Fruit fly (Drosophila melanogaster) whole organism, embryonic: Measurements from ENCODE around the gene Efr.

Experiments used
- Adf1 ChIP-seq: fragments of 200-800 bp; sonication (Bioruptor generic); IDR thresholded peaks from 2 replicates; pipeline ENCODE4 v1.3.6; 2022; ENCODE audit warnings: missing biosample characterization, missing genetic modification characterization
- Atf6 ChIP-seq: fragments of 200-800 bp; sonication (Bioruptor generic); IDR thresholded peaks from 2 replicates; pipeline ENCODE4 v1.3.6; 2022; ENCODE audit warnings: missing biosample characterization, missing genetic modification characterization
- CG10565 ChIP-seq: fragments of 200-800 bp; sonication (Bioruptor generic); optimal IDR thresholded peaks from 3 replicates; lab custom pipeline; 2016; ENCODE audit warnings: missing biosample characterization, mild to moderate bottlenecking, missing genetic modification characterization
- CG10654 ChIP-seq: fragments of 200-800 bp; sonication (Bioruptor generic); optimal IDR thresholded peaks from 2 replicates; lab custom pipeline; 2016; ENCODE audit warnings: missing biosample characterization, missing genetic modification characterization
- CG11456 ChIP-seq: fragments of 200-800 bp; sonication (Bioruptor generic); IDR thresholded peaks from 3 replicates; pipeline ENCODE4 v1.3.6; 2022; ENCODE audit warnings: missing biosample characterization, missing genetic modification characterization
- CG12299 ChIP-seq: fragments of 200-800 bp; sonication (Bioruptor generic); optimal IDR thresholded peaks from 2 replicates; lab custom pipeline; 2018; ENCODE audit warnings: missing biosample characterization, mild to moderate bottlenecking, missing genetic modification characterization
- CG13424 ChIP-seq: fragments of 200-800 bp; sonication (Bioruptor generic); optimal IDR thresholded peaks from 2 replicates; lab custom pipeline; 2019; ENCODE audit warnings: missing biosample characterization, mild to moderate bottlenecking, missing genetic modification characterization, moderate library complexity
- CG15514 ChIP-seq: fragments of 200-800 bp; sonication (Bioruptor generic); optimal IDR thresholded peaks from 3 replicates; lab custom pipeline; 2017; ENCODE audit warnings: missing biosample characterization, missing genetic modification characterization, mild to moderate bottlenecking, moderate library complexity, missing genetic modification reagents
- CG2120 ChIP-seq: fragments of 200-800 bp; sonication (Bioruptor generic); optimal IDR thresholded peaks from 3 replicates; lab custom pipeline; 2016; ENCODE audit warnings: missing biosample characterization, missing genetic modification characterization
- CG2678 ChIP-seq: fragments of 200-800 bp; sonication (Bioruptor generic); optimal IDR thresholded peaks from 3 replicates; lab custom pipeline; 2019; ENCODE audit warnings: missing biosample characterization, mild to moderate bottlenecking, missing genetic modification characterization, moderate library complexity
- CG30403 ChIP-seq: fragments of 200-800 bp; sonication (Bioruptor generic); optimal IDR thresholded peaks from 3 replicates; lab custom pipeline; 2016; ENCODE audit warnings: missing biosample characterization, missing genetic modification characterization
- CG3838 ChIP-seq: fragments of 200-800 bp; sonication (Bioruptor generic); optimal IDR thresholded peaks from 3 replicates; lab custom pipeline; 2016; ENCODE audit warnings: missing biosample characterization, missing genetic modification characterization
- CG4404 ChIP-seq: fragments of 200-800 bp; sonication (Bioruptor generic); IDR thresholded peaks from 2 replicates; pipeline ENCODE4 v1.3.6; 2022; ENCODE audit warnings: missing biosample characterization, missing genetic modification characterization
- CG6683 ChIP-seq: fragments of 200-800 bp; sonication (Bioruptor generic); optimal IDR thresholded peaks from 2 replicates; lab custom pipeline; 2017; ENCODE audit warnings: missing biosample characterization, mild to moderate bottlenecking, missing genetic modification characterization, missing genetic modification reagents
- CG6854 ChIP-seq: fragments of 200-800 bp; sonication (Bioruptor generic); optimal IDR thresholded peaks from 3 replicates; lab custom pipeline; 2017; ENCODE audit warnings: missing biosample characterization, mild to moderate bottlenecking, missing genetic modification characterization
- CG7372 ChIP-seq: fragments of 200-800 bp; sonication (Bioruptor generic); IDR thresholded peaks from 2 replicates; pipeline ENCODE4 v1.3.6; 2022; ENCODE audit warnings: missing biosample characterization, missing genetic modification characterization
- CG7839 ChIP-seq: fragments of 200-800 bp; sonication (Bioruptor generic); optimal IDR thresholded peaks from 3 replicates; lab custom pipeline; 2018; ENCODE audit warnings: missing biosample characterization, mild to moderate bottlenecking, missing genetic modification characterization, moderate library complexity
- CG8924 ChIP-seq: fragments of 200-800 bp; optimal IDR thresholded peaks from 3 replicates; lab custom pipeline; 2019; ENCODE audit warnings: missing biosample characterization, mild to moderate bottlenecking, missing genetic modification characterization, moderate library complexity
- CHES-1-like ChIP-seq: fragments of 200-800 bp; sonication (Bioruptor generic); optimal IDR thresholded peaks from 2 replicates; lab custom pipeline; 2016; ENCODE audit warnings: missing biosample characterization, missing genetic modification characterization
- Deaf1 ChIP-seq: fragments of 200-800 bp; optimal IDR thresholded peaks from 3 replicates; lab custom pipeline; 2019; ENCODE audit warnings: missing biosample characterization, mild to moderate bottlenecking, missing genetic modification characterization, moderate library complexity
- ERR ChIP-seq: fragments of 200-800 bp; sonication (Bioruptor generic); optimal IDR thresholded peaks from 2 replicates; lab custom pipeline; 2016; ENCODE audit warnings: missing biosample characterization, missing genetic modification characterization
- Eip74EF ChIP-seq, 2 experiments: fragments of 200-800 bp in 1 of 2; fragments of >200 bp in 1 of 2; sonication (Bioruptor generic) in 1 of 2; optimal IDR thresholded peaks; 2 replicates each; lab custom pipeline; 2017 to 2019; ENCODE audit warnings: missing biosample characterization in 2 of 2, missing genetic modification characterization in 2 of 2, mild to moderate bottlenecking in 1 of 2, moderate library complexity in 1 of 2
- Ets65A ChIP-seq: fragments of 200-800 bp; sonication (Bioruptor generic); peaks from one replicate; lab custom pipeline; 2016; ENCODE audit warnings: missing biosample characterization, missing genetic modification characterization
- Fer1 ChIP-seq: fragments of 200-800 bp; sonication (Bioruptor generic); optimal IDR thresholded peaks from 2 replicates; lab custom pipeline; 2017; ENCODE audit warnings: missing biosample characterization, mild to moderate bottlenecking, missing genetic modification characterization
- Fer2 ChIP-seq: fragments of 200-800 bp; sonication (Bioruptor generic); optimal IDR thresholded peaks from 2 replicates; lab custom pipeline; 2018; ENCODE audit warnings: missing biosample characterization, mild to moderate bottlenecking, missing genetic modification characterization, moderate library complexity
- Gsc ChIP-seq: fragments of 200-800 bp; sonication (Bioruptor generic); IDR thresholded peaks from 2 replicates; pipeline ENCODE4 v1.3.6; 2022; ENCODE audit warnings: missing biosample characterization, missing genetic modification characterization
- HmgD ChIP-seq: fragments of 200-800 bp; sonication (Bioruptor generic); optimal IDR thresholded peaks from 3 replicates; lab custom pipeline; 2016; ENCODE audit warnings: missing biosample characterization, missing genetic modification characterization
- Hmr ChIP-seq: fragments of 200-800 bp; sonication (Bioruptor generic); optimal IDR thresholded peaks from 3 replicates; lab custom pipeline; 2017; ENCODE audit warnings: mild to moderate bottlenecking, missing biosample characterization, missing genetic modification reagents, missing genetic modification characterization
- MESR4 ChIP-seq: fragments of 200-800 bp; sonication (Bioruptor generic); optimal IDR thresholded peaks from 2 replicates; lab custom pipeline; 2018; ENCODE audit warnings: missing biosample characterization, mild to moderate bottlenecking, missing genetic modification characterization, moderate library complexity
- MTF-1 ChIP-seq: fragments of 200-800 bp; sonication (Bioruptor generic); optimal IDR thresholded peaks from 2 replicates; lab custom pipeline; 2018; ENCODE audit warnings: missing biosample characterization, mild to moderate bottlenecking, missing genetic modification characterization, borderline replicate concordance
- YL-1 ChIP-seq: fragments of 200-800 bp; sonication (Bioruptor generic); optimal IDR thresholded peaks from 3 replicates; lab custom pipeline; 2017; ENCODE audit warnings: missing biosample characterization, mild to moderate bottlenecking, missing genetic modification characterization
- crp ChIP-seq, 2 experiments: fragments of 200-800 bp; sonication (Bioruptor generic); optimal IDR thresholded peaks; 2 replicates in 1 of 2; 3 replicates in 1 of 2; lab custom pipeline; 2017; ENCODE audit warnings: missing biosample characterization in 2 of 2, missing genetic modification characterization in 2 of 2, mild to moderate bottlenecking in 1 of 2, moderate library complexity in 1 of 2
- dmrt11E ChIP-seq: fragments of 200-800 bp; sonication (Bioruptor generic); optimal IDR thresholded peaks from 3 replicates; lab custom pipeline; 2018; ENCODE audit warnings: missing biosample characterization, mild to moderate bottlenecking, missing genetic modification characterization, moderate library complexity
- ftz-f1 ChIP-seq: fragments of 200-800 bp; sonication (Bioruptor generic); optimal IDR thresholded peaks from 2 replicates; lab custom pipeline; 2016; ENCODE audit warnings: missing biosample characterization, missing genetic modification characterization
- gem ChIP-seq: fragments of 200-800 bp; sonication (Bioruptor generic); optimal IDR thresholded peaks from 2 replicates; lab custom pipeline; 2019; ENCODE audit warnings: missing biosample characterization, mild to moderate bottlenecking, missing genetic modification characterization, moderate library complexity
- grau ChIP-seq: fragments of 200-800 bp; optimal IDR thresholded peaks from 3 replicates; lab custom pipeline; 2019; ENCODE audit warnings: missing biosample characterization, mild to moderate bottlenecking, missing genetic modification characterization, moderate library complexity
- gro ChIP-seq: fragments of 200-800 bp; sonication (Bioruptor generic); optimal IDR thresholded peaks from 2 replicates; lab custom pipeline; 2016; ENCODE audit warnings: missing biosample characterization, missing genetic modification characterization
- gsb-n ChIP-seq: fragments of 200-800 bp; sonication (Bioruptor generic); optimal IDR thresholded peaks from 3 replicates; lab custom pipeline; 2018; ENCODE audit warnings: missing biosample characterization, mild to moderate bottlenecking, missing genetic modification characterization
- h ChIP-seq: fragments of >200 bp; optimal IDR thresholded peaks from 2 replicates; lab custom pipeline; 2017
- lab ChIP-seq: fragments of 200-800 bp; sonication (Bioruptor generic); optimal IDR thresholded peaks from 3 replicates; lab custom pipeline; 2017; ENCODE audit warnings: missing biosample characterization, missing genetic modification characterization, mild to moderate bottlenecking, moderate library complexity, missing genetic modification reagents
- pho ChIP-seq: fragments of 200-800 bp; sonication (Bioruptor generic); optimal IDR thresholded peaks from 2 replicates; lab custom pipeline; 2016; ENCODE audit warnings: missing biosample characterization, missing genetic modification characterization
- pnt ChIP-seq: fragments of 200-800 bp; sonication (Bioruptor generic); optimal IDR thresholded peaks from 3 replicates; lab custom pipeline; 2016; ENCODE audit warnings: missing biosample characterization, missing genetic modification characterization
- prd ChIP-seq, 3 experiments: fragments of >200 bp in 2 of 3; fragments of 200-800 bp in 1 of 3; sonication (Bioruptor generic) in 1 of 3; optimal IDR thresholded peaks in 2 of 3; IDR thresholded peaks in 1 of 3; 2 replicates in 2 of 3; 3 replicates in 1 of 3; pipeline versions ENCODE4 v1.3.6 to Lab custom; 2017 to 2022; ENCODE audit warnings: missing biosample characterization in 1 of 3, missing genetic modification characterization in 1 of 3
- rib ChIP-seq: fragments of 200-800 bp; sonication (Bioruptor generic); IDR thresholded peaks from 2 replicates; pipeline ENCODE4 v1.3.6; 2022; ENCODE audit warnings: missing biosample characterization, missing genetic modification characterization
- run ChIP-seq: fragments of 200-800 bp; sonication (Bioruptor generic); optimal IDR thresholded peaks from 3 replicates; lab custom pipeline; 2018; ENCODE audit warnings: missing biosample characterization, mild to moderate bottlenecking, missing genetic modification characterization
- scrt ChIP-seq: fragments of 200-800 bp; sonication (Bioruptor generic); optimal IDR thresholded peaks from 2 replicates; lab custom pipeline; 2018; ENCODE audit warnings: missing biosample characterization, mild to moderate bottlenecking, missing genetic modification characterization, moderate library complexity
- sens ChIP-seq: fragments of 200-800 bp; sonication (Bioruptor generic); peaks from one replicate; lab custom pipeline; 2016; ENCODE audit warnings: missing biosample characterization, missing genetic modification characterization
- slbo ChIP-seq: fragments of 200-800 bp; sonication (Bioruptor generic); IDR thresholded peaks from 2 replicates; pipeline ENCODE4 v1.3.6; 2022; ENCODE audit warnings: missing biosample characterization, missing genetic modification characterization
- tx ChIP-seq: fragments of 200-800 bp; sonication (Bioruptor generic); optimal IDR thresholded peaks from 2 replicates; lab custom pipeline; 2016; ENCODE audit warnings: missing biosample characterization, missing genetic modification characterization

Efr gene

dm6 chrX:6202509-6202979, 17.2 kb upstream of the Efr start, which contains the start of gene vanin-like (continued):
- TF ChIP-seq Ets65A (GFP tag; lab: Kevin White, UChicago) (peak; percentile 46), dmrt11E (tag; lab: Kevin White, UChicago) (no peak)

- peak; percentile 14 for TF ChIP-seq grau (tag; lab: Kevin White, UChicago)
- TF ChIP-seq CG3838 (GFP tag; lab: Kevin White, UChicago), result no peak
- no peak for TF ChIP-seq pnt (GFP tag; lab: Kevin White, UChicago)
- TF ChIP-seq CG6683 (GFP tag; lab: Kevin White, UChicago), result no peak
- TF ChIP-seq lab, result peak; percentile 43
- no peak for TF ChIP-seq CG15514 (GFP tag; lab: Kevin White, UChicago)
- peak; percentile 45 for TF ChIP-seq Hmr (GFP tag; lab: Kevin White, UChicago)
- TF ChIP-seq CG13424 (tag; lab: Kevin White, UChicago), result peak; percentile 21
- peak; percentile 9 for TF ChIP-seq Fer1
- no peak for TF ChIP-seq CG8924 (tag; lab: Kevin White, UChicago)
- TF ChIP-seq Gsc (GFP tag; lab: Robert Waterston, UW), result no peak
- peak; percentile 37 for TF ChIP-seq CG2120
- TF ChIP-seq HmgD (GFP tag; lab: Kevin White, UChicago), result no peak
- TF ChIP-seq CG30403 (GFP tag; lab: Kevin White, UChicago), result peak; percentile 8
- TF ChIP-seq gro (GFP tag; lab: Kevin White, UChicago), result no peak
- no peak for TF ChIP-seq ERR
- peak; percentile 25 for TF ChIP-seq sens (GFP tag; lab: Kevin White, UChicago)
- TF ChIP-seq gem (tag; lab: Kevin White, UChicago), result peak; percentile 42
- TF ChIP-seq run (tag; lab: Kevin White, UChicago), result no peak
- TF ChIP-seq ftz-f1 (GFP tag; lab: Kevin White, UChicago), result no peak
- TF ChIP-seq CG11456, result no peak
- no peak for TF ChIP-seq rib (GFP tag; lab: Robert Waterston, UW)
- TF ChIP-seq Deaf1 (tag; lab: Kevin White, UChicago), result peak; percentile 13
- no peak for TF ChIP-seq MTF-1
- peak; percentile 26 for TF ChIP-seq CG2678 (tag; lab: Kevin White, UChicago)
- no peak for TF ChIP-seq CG12299 (tag; lab: Kevin White, UChicago)
- TF ChIP-seq CG6854 (GFP tag; lab: Kevin White, UChicago), result no peak
- no peak for TF ChIP-seq Fer2
- no peak for TF ChIP-seq YL-1 (GFP tag; lab: Kevin White, UChicago)
- TF ChIP-seq CG10565 (GFP tag; lab: Kevin White, UChicago), result no peak
- TF ChIP-seq slbo, result peak; percentile 53
- TF ChIP-seq CG10654 (GFP tag; lab: Kevin White, UChicago), result no peak
- TF ChIP-seq CHES-1-like (GFP tag; lab: Kevin White, UChicago), result no peak
- no peak for TF ChIP-seq Eip74EF (GFP tag; optimal IDR thresholded peaks at IDR 0.05; lab: Kevin White, UChicago)
- no peak for TF ChIP-seq gsb-n (tag; lab: Kevin White, UChicago)
- no peak for TF ChIP-seq Adf1 (GFP tag; lab: Robert Waterston, UW)
- TF ChIP-seq Atf6 (GFP tag; lab: Robert Waterston, UW), result no peak
- no peak for TF ChIP-seq CG7372 (GFP tag; lab: Robert Waterston, UW)
- TF ChIP-seq h (lab: Kevin White, UChicago), result no peak
- no peak for TF ChIP-seq tx (GFP tag; lab: Kevin White, UChicago)
- no peak for TF ChIP-seq pho (GFP tag; lab: Kevin White, UChicago)
- TF ChIP-seq prd (optimal IDR thresholded peaks at IDR 0.05; lab: Kevin White, UChicago), result no peak
- 0 out of 3 replicates have a peak, but pooled peaks have one; percentile 5 for TF ChIP-seq prd (GFP tag; IDR thresholded peaks at IDR 0.05; lab: Robert Waterston, UW)
- no peak for TF ChIP-seq CG4404 (GFP tag; lab: Robert Waterston, UW)
- no peak for TF ChIP-seq crp (GFP tag; optimal IDR thresholded peaks at IDR 0.05; lab: Kevin White, UChicago)
- TF ChIP-seq MESR4, result no peak
- peak; percentile 73 for TF ChIP-seq scrt (GFP tag; lab: Kevin White, UChicago)
- TF ChIP-seq CG7839 (tag; lab: Kevin White, UChicago), result no peak
Measured at dm6 chrX:6205099-6205498, 14.7 kb upstream of the Efr start.
